Fruit fly (Drosophila melanogaster) whole organism, embryonic: Measurements from ENCODE around the gene RpL36.
"Not testable (repeated sequence)": the region's sequence is repeated elsewhere in the genome, so short reads cannot be mapped to it uniquely, and the experiment has no call there.

ENCODE experiments used
- Chrac-16 ChIP-seq: fragments of 200-800 bp; sonication (Bioruptor generic); optimal IDR thresholded peaks from 3 replicates; lab custom pipeline; 2016; ENCODE audit warnings: missing biosample characterization, missing genetic modification characterization
- Gsc ChIP-seq: fragments of 200-800 bp; sonication (Bioruptor generic); IDR thresholded peaks from 2 replicates; pipeline ENCODE4 v1.3.6; 2022; ENCODE audit warnings: missing biosample characterization, missing genetic modification characterization
- HLH4C ChIP-seq: fragments of 200-800 bp; sonication (Bioruptor generic); IDR thresholded peaks from 3 replicates; pipeline ENCODE4 v1.3.6; 2022; ENCODE audit warnings: missing biosample characterization, missing genetic modification characterization; ENCODE audit not compliant: partially characterized antibody
- kay ChIP-seq: fragments of 200-800 bp; sonication (Bioruptor generic); optimal IDR thresholded peaks from 2 replicates; lab custom pipeline; 2016; ENCODE audit warnings: missing biosample characterization, missing genetic modification characterization
- wek ChIP-seq: fragments of 200-800 bp; sonication (Bioruptor generic); optimal IDR thresholded peaks from 3 replicates; lab custom pipeline; 2018; ENCODE audit warnings: missing biosample characterization, mild to moderate bottlenecking, missing genetic modification characterization, moderate library complexity

DNA sequence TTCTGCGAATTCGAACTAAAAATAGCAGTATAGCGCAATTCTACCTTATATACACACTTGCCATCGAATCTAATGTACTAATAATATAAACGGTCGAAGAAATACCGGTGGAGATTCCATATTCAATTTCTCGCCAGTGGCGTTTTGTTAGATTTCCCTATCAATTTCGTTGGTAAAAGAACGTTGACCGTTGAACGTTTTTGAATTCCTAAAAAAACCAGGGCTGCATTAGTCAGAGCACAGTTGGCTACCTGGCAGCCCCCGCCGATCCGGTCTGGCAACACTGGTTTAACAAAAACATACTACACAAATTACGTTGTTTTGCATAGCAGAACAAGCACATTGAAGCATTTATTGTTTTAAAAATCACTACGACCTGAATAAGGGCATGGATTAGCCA, 14.7 kb upstream of the RpL36 start:
- not testable (repeated sequence) for TF ChIP-seq HLH4C (GFP tag; lab: Robert Waterston, UW); kay; Gsc (GFP tag; lab: Robert Waterston, UW); wek (GFP tag; lab: Kevin White, UChicago); Chrac-16 (GFP tag; lab: Kevin White, UChicago)
